Fruit fly (Drosophila melanogaster): ENCODE measurements around the gene CG15478.
A peak's percentile ranks its signal among the peaks of the same experiment; 100 is the strongest.

CG15478 gene

DNA sequence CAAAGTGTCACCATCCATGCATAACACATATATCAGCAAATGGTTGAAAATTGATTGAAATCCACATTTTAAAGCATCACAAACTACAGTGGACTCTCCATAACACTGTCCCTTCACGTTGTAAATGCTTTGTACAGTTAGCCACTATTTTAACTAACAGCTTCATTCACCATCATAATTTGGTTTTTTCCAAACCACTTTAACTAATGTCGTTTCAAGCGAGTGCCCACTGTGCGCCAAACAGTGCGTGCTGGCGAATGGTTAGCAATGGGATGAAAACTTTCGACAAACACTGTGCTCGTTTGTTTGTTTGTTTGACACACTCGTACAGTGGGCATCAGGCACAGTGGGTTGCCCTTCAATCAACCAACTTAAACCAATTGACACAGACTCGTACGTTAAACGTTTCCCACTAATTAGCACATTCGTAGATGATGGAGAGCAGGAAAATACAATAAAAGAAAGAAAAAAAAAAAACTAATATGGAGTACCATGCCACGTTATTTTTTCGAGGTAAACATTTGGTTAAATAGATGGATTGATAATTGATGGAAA is 17.4 kb downstream of the CG15478 start (continued):
- TF ChIP-seq CG7987 (GFP tag; optimal IDR thresholded peaks at IDR 0.05), result peak; percentile 80
- TF ChIP-seq vnd (GFP tag; IDR thresholded peaks at IDR 0.05; ENCODE audit: partially characterized antibody), result no peak
- peak; percentile 83; the same call in 1 of the 2 replicates for TF ChIP-seq Taf1 (GFP tag; IDR thresholded peaks at IDR 0.05)
- TF ChIP-seq CG12942 (GFP tag; optimal IDR thresholded peaks at IDR 0.05), result peak; percentile 90
- no peak for TF ChIP-seq CG15479 (GFP tag; optimal IDR thresholded peaks at IDR 0.05)
- TF ChIP-seq CG12659 (GFP tag; optimal IDR thresholded peaks at IDR 0.05), result peak; percentile 91
- peak; percentile 18 for TF ChIP-seq CG8290 (GFP tag; optimal IDR thresholded peaks at IDR 0.05)
- TF ChIP-seq CG8290 (tag; optimal IDR thresholded peaks at IDR 0.05), result peak in 1 of 2 experiments; percentile 99
- TF ChIP-seq Gug (GFP tag; IDR thresholded peaks at IDR 0.05), result peak; percentile 96
- TF ChIP-seq toy (GFP tag; IDR thresholded peaks at IDR 0.05), result peak; percentile 84
- peak; percentile 18 for TF ChIP-seq pzg (GFP tag; optimal IDR thresholded peaks at IDR 0.05)
- TF ChIP-seq lov (optimal IDR thresholded peaks at IDR 0.05), result no peak
- peak; percentile 93; the same call in 2 of the 3 replicates for TF ChIP-seq lov (GFP tag; IDR thresholded peaks at IDR 0.05)
- peak; percentile 81 for TF ChIP-seq D19A (tag; optimal IDR thresholded peaks at IDR 0.05)
- peak; percentile 94 for TF ChIP-seq CG12219 (GFP tag; optimal IDR thresholded peaks at IDR 0.05)
- TF ChIP-seq CG33557 (GFP tag; optimal IDR thresholded peaks at IDR 0.05), result peak; percentile 31
- peak; percentile 94 for TF ChIP-seq Awh (GFP tag; IDR thresholded peaks at IDR 0.05)
- TF ChIP-seq CG1647 (GFP tag; optimal IDR thresholded peaks at IDR 0.05), result peak; percentile 87
- peak; percentile 60 for TF ChIP-seq exex (tag; optimal IDR thresholded peaks at IDR 0.05)
- TF ChIP-seq salm (tag; optimal IDR thresholded peaks at IDR 0.05), result peak; percentile 79
- TF ChIP-seq grau (tag; optimal IDR thresholded peaks at IDR 0.05), result peak; percentile 97
- peak; percentile 90 for TF ChIP-seq CG18599 (GFP tag; optimal IDR thresholded peaks at IDR 0.05)
- peak; percentile 92 for TF ChIP-seq CG5953 (GFP tag; IDR thresholded peaks at IDR 0.05)
- TF ChIP-seq Rx (GFP tag; IDR thresholded peaks at IDR 0.05), result peak; percentile 95
- peak in 1 of 2 experiments; percentile 42 for TF ChIP-seq insv (GFP tag; optimal IDR thresholded peaks at IDR 0.05)
- TF ChIP-seq sc (optimal IDR thresholded peaks at IDR 0.05), result no peak
- TF ChIP-seq sc (GFP tag; optimal IDR thresholded peaks at IDR 0.05), result peak; percentile 73
- TF ChIP-seq CG10979 (tag; optimal IDR thresholded peaks at IDR 0.05), result peak; percentile 84
- peak; percentile 72 for TF ChIP-seq CG10267 (tag; optimal IDR thresholded peaks at IDR 0.05)
- peak; percentile 82 for TF ChIP-seq Hand (GFP tag; optimal IDR thresholded peaks at IDR 0.05)
- TF ChIP-seq Trl (optimal IDR thresholded peaks at IDR 0.05), result no peak
- TF ChIP-seq Trl (GFP tag; optimal IDR thresholded peaks at IDR 0.05), result peak; percentile 75
- peak; percentile 93 for TF ChIP-seq CG32772 (GFP tag; IDR thresholded peaks at IDR 0.05)
- TF ChIP-seq cg (GFP tag; optimal IDR thresholded peaks at IDR 0.05), result peak; percentile 2
- TF ChIP-seq ttk (GFP tag; IDR thresholded peaks at IDR 0.05), result peak; percentile 95
- TF ChIP-seq CG10274 (GFP tag; optimal IDR thresholded peaks at IDR 0.05), result peak; percentile 84
- TF ChIP-seq CG11456 (GFP tag; IDR thresholded peaks at IDR 0.05), result peak; percentile 96
- peak; percentile 47 for TF ChIP-seq Lhr (GFP tag; optimal IDR thresholded peaks at IDR 0.05)
- TF ChIP-seq Stat92E (GFP tag; optimal IDR thresholded peaks at IDR 0.05), result no peak
- peak; percentile 71 for TF ChIP-seq gro (GFP tag; optimal IDR thresholded peaks at IDR 0.05)
- TF ChIP-seq Oli (tag; optimal IDR thresholded peaks at IDR 0.05), result peak; percentile 93
- TF ChIP-seq CG2712 (tag; optimal IDR thresholded peaks at IDR 0.05), result peak; percentile 87
- peak; percentile 76 for TF ChIP-seq onecut (GFP tag; IDR thresholded peaks at IDR 0.05)
- peak; percentile 88 for TF ChIP-seq fd3F (GFP tag; optimal IDR thresholded peaks at IDR 0.05)
- TF ChIP-seq prd (optimal IDR thresholded peaks at IDR 0.05), result no peak
- peak; percentile 96 for TF ChIP-seq prd (GFP tag; IDR thresholded peaks at IDR 0.05)
- peak; percentile 49 for TF ChIP-seq ftz-f1 (GFP tag; optimal IDR thresholded peaks at IDR 0.05)
- no peak for TF ChIP-seq nerfin-2 (GFP tag; IDR thresholded peaks at IDR 0.05; ENCODE audit: partially characterized antibody)
- TF ChIP-seq sd (tag; optimal IDR thresholded peaks at IDR 0.05), result peak; percentile 70
- TF ChIP-seq Dip3 (GFP tag; optimal IDR thresholded peaks at IDR 0.05), result peak; percentile 96
- peak; percentile 7 for TF ChIP-seq pfk (GFP tag; optimal IDR thresholded peaks at IDR 0.05)

Measured in whole organism, embryonic.